Fruit fly (Drosophila melanogaster): ENCODE measurements around the gene CG10576.

dm6 chr3L:5787476-5787875 lies 22.0 kb upstream of the CG10576 start:
- no peak for TF ChIP-seq psq (optimal IDR thresholded peaks at IDR 0.05)
- TF ChIP-seq ttk (optimal IDR thresholded peaks at IDR 0.05) = no peak
- no peak for TF ChIP-seq Myc (optimal IDR thresholded peaks at IDR 0.05)
- TF ChIP-seq h (optimal IDR thresholded peaks at IDR 0.05) = no peak
- TF ChIP-seq insv (optimal IDR thresholded peaks at IDR 0.05) = no peak
